Worm (Caenorhabditis elegans) whole organism, L1 larva: ENCODE data around the gene C17E7.12.

Source experiments
- ama-1 ChIP-seq: fragments of 150-350 bp; optimal IDR thresholded peaks from 2 replicates; lab custom pipeline; 2014
- ces-1 ChIP-seq: fragments of 150-350 bp; optimal IDR thresholded peaks from 2 replicates; lab custom pipeline; 2014; ENCODE audit warnings: missing biosample characterization, missing genetic modification reagents, missing genetic modification characterization
- egl-27 ChIP-seq, 2 experiments: fragments of 150-350 bp in 1 of 2; sonication (generic microtip); optimal IDR thresholded peaks; 3 replicates each; lab custom pipeline; 2017 to 2018; ENCODE audit warnings: missing biosample characterization in 2 of 2, missing genetic modification characterization in 2 of 2, missing genetic modification reagents in 2 of 2
- nhr-12 ChIP-seq: sonication (generic microtip); optimal IDR thresholded peaks from 2 replicates; lab custom pipeline; 2017; ENCODE audit warnings: missing biosample characterization, missing genetic modification characterization
- nhr-20 ChIP-seq: sonication (generic microtip); optimal IDR thresholded peaks from 2 replicates; lab custom pipeline; 2016; ENCODE audit warnings: mild to moderate bottlenecking, missing genetic modification characterization, missing compliant biosample characterization
- nhr-77 ChIP-seq: fragments of 150-350 bp; optimal IDR thresholded peaks from 2 replicates; lab custom pipeline; 2014; ENCODE audit warnings: missing biosample characterization, missing genetic modification characterization
- snpc-4 ChIP-seq: fragments of 150-350 bp; optimal IDR thresholded peaks from 2 replicates; lab custom pipeline; 2014; ENCODE audit warnings: missing biosample characterization, missing genetic modification characterization
- sox-4 ChIP-seq: sonication (generic microtip); optimal IDR thresholded peaks from 2 replicates; lab custom pipeline; 2016; ENCODE audit warnings: missing genetic modification characterization, missing compliant biosample characterization
- zag-1 ChIP-seq: fragments of 150-350 bp; optimal IDR thresholded peaks from 2 replicates; lab custom pipeline; 2014; ENCODE audit warnings: missing biosample characterization, missing genetic modification characterization
- ztf-11 ChIP-seq, 2 experiments: sonication (generic microtip); optimal IDR thresholded peaks; 2 replicates each; lab custom pipeline; 2016 to 2017; ENCODE audit warnings: missing genetic modification characterization in 2 of 2, missing biosample characterization in 1 of 2, missing compliant biosample characterization in 1 of 2

ce11 chrV:3919289-3919688, 27.5 kb upstream of the C17E7.12 start, which contains the start of gene srx-66:
- TF ChIP-seq nhr-77 (tag; lab: Kevin White, UChicago) = no peak
- TF ChIP-seq sox-4 (tag; lab: Kevin White, UChicago) = no peak
- TF ChIP-seq ztf-11 (tag; optimal IDR thresholded peaks at IDR 0.05; lab: Kevin White, UChicago) = no peak
- no peak for TF ChIP-seq nhr-20 (tag; lab: Kevin White, UChicago)
- TF ChIP-seq snpc-4 (tag; lab: Kevin White, UChicago) = no peak
- no peak for TF ChIP-seq ama-1 (lab: Kevin White, UChicago)
- TF ChIP-seq egl-27 (tag; optimal IDR thresholded peaks at IDR 0.05; lab: Kevin White, UChicago) = no peak
- no peak for TF ChIP-seq nhr-12 (tag; lab: Kevin White, UChicago)
- no peak for TF ChIP-seq ces-1
- no peak for TF ChIP-seq zag-1 (tag; lab: Kevin White, UChicago)
